Worm (Caenorhabditis elegans): ENCODE results near the gene seld-1.

Gene seld-1

DNA sequence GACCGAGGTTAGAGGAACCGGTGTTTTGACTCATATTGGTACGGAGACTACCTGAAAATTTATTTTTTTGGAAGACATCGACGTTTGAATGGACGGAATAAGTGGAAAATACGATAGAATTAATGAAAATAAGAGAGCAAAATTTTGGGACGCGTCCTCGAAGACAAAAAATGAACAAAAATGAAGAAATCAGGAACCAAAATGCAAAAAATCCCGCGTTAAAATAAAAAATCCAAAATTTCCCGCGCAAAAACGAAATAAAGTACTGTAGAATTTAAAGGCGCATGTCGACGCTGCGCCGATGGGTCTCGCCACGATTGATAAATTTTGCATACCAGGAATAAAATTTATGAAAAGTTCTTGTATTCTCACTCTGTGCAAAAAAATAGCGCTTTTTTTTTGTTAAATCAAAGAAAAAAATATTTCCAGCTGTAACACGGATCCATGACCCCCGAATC, 6.9 kb downstream of the seld-1 start, which contains the start of gene puf-3:
Gene puf-3, minus strand, starts transcription at position 51 of the 458 bp plus-strand sequence.
- TF ChIP-seq tab-1 (GFP tag; IDR thresholded peaks at IDR 0.05) (no peak), flt-1 (GFP tag; IDR thresholded peaks at IDR 0.05) (no peak), cog-1 (tag; optimal IDR thresholded peaks at IDR 0.05) (no peak), ztf-23 (GFP tag; IDR thresholded peaks at IDR 0.05) (no peak), ztf-29 (GFP tag; IDR thresholded peaks at IDR 0.05) (no peak)

DNA sequence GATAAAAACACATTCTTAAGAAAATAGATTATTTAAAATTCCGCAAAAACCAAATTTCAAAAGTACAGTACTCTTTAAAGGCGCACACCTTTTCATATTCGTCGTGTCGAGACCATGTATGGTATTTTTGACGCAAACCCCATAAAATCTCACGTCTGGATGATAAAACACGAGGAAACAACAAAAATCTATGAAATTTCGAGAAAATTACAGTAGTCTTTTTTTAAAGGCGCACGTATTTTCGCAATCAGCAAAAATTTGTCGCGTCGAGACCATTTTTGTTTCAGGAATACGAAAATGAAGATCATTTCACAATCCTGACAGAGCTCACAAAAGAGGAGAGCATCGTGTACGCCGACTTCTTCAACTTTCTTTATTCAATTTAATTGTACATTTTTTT, 7.8 kb downstream of the seld-1 start:
- TF ChIP-seq med-1 (GFP tag; optimal IDR thresholded peaks at IDR 0.05; ENCODE audit: insufficient read depth) (no peak), T22C8.4 (GFP tag; IDR thresholded peaks at IDR 0.05) (no peak), ztf-23 (GFP tag; IDR thresholded peaks at IDR 0.05) (no peak), ztf-29 (GFP tag; IDR thresholded peaks at IDR 0.05) (no peak), flt-1 (GFP tag; IDR thresholded peaks at IDR 0.05) (no peak), ref-1 (GFP tag; conservative IDR thresholded peaks at IDR 0.05) (no peak), cog-1 (tag; optimal IDR thresholded peaks at IDR 0.05) (no peak), klf-2 (GFP tag; conservative IDR thresholded peaks at IDR 0.05) (no peak), tab-1 (GFP tag; IDR thresholded peaks at IDR 0.05) (no peak)

DNA sequence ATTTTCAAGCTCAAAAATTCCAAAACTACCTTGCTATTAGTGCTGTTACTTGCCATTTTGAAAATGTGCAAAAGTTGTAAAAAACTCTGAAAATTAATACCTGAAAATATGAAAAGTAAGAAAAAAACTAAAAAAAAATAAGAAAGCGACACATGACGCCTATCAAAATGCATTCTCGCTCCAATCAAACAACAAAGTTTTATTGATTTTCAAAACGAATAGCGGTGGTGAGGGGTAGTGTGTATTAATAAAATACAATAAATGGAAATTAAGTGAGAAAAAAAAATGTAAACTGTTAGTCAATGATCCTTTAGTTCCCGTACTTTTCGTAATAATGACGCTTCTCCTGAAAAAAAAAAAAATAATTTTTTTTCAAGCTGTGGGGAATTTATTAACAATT, 16.5 kb downstream of the seld-1 start, which contains the start of gene dcap-2:
Gene dcap-2, minus strand, starts transcription at position 86 of the 400 bp plus-strand sequence.
- TF ChIP-seq flt-1 (GFP tag; IDR thresholded peaks at IDR 0.05) (no peak), ref-1 (GFP tag; conservative IDR thresholded peaks at IDR 0.05) (no peak), klf-2 (GFP tag; conservative IDR thresholded peaks at IDR 0.05) (no peak), med-1 (GFP tag; optimal IDR thresholded peaks at IDR 0.05; ENCODE audit: insufficient read depth) (no peak), ztf-23 (GFP tag; IDR thresholded peaks at IDR 0.05) (no peak), ztf-29 (GFP tag; IDR thresholded peaks at IDR 0.05) (no peak), T22C8.4 (GFP tag; IDR thresholded peaks at IDR 0.05) (peak; percentile 50)

DNA sequence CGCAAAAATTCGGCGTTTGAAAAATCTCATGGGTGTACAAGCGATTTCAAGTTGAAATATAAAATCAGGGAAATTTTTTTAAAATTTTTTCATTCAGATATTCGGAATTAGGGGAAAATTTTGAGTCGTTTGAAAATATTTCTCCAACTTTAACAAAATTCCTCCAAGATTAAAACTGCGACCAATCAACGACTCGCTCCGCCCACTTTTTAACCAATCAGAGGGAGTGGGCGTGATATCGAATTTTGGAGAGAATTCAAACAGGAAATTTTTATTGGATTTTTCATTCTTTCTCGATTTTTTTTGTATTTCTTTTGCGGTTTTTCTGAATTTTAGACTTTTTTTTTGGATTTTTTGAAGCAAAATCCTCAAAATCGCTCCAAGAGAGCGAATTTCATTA, 20.0 kb downstream of the seld-1 start:
- TF ChIP-seq tab-1 (GFP tag; IDR thresholded peaks at IDR 0.05): no peak
- TF ChIP-seq flt-1 (GFP tag; IDR thresholded peaks at IDR 0.05): no peak
- TF ChIP-seq ztf-23 (GFP tag; IDR thresholded peaks at IDR 0.05): no peak
- TF ChIP-seq ref-1 (GFP tag; conservative IDR thresholded peaks at IDR 0.05): no peak

DNA sequence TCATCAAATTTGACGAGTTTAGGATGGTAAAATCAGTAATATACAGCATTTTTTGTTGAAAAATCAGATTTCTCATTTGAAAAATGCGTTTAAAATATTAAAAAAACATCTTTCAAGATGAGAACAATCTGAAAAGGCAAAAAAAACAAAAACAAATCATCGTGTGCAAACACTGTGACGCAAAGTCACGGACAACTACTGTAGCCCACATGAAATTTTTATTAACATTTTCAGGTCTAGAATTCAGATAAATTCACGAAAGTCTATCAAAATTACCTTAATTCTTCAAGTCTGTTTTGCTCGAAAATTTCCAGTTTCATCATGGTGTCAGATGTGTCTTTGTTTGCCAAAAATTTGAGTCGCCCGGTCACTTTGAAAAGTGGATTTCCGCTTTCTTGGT, 33.7 kb downstream of the seld-1 start:
- TF ChIP-seq T22C8.4 (GFP tag; IDR thresholded peaks at IDR 0.05): no peak
- TF ChIP-seq tab-1 (GFP tag; IDR thresholded peaks at IDR 0.05): no peak
- no peak for TF ChIP-seq klf-2 (GFP tag; conservative IDR thresholded peaks at IDR 0.05)
- no peak for TF ChIP-seq med-1 (GFP tag; optimal IDR thresholded peaks at IDR 0.05; ENCODE audit: insufficient read depth)

DNA sequence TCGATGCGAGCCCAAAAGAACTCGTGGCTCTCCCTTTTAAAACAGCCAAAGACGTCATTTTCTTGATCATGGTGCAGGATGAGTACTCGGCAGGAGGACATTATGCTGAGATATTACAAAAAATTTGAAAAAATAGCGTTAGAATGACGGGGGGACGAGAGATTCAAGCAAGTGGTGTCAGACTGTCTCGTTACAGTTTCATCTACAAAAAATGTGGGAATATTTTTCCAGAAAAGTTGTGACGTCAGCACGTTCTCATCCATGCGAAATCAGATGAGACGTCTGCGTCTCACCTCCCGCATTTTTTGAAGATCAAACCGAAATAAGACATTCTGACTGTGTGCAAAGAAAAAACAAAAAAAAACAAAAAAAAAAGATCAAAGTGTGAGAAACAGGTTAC, 34.9 kb downstream of the seld-1 start, which contains the start of gene rsd-2:
Gene rsd-2, minus strand, starts transcription at position 101 of the 400 bp plus-strand sequence.
- TF ChIP-seq ztf-29 (GFP tag; IDR thresholded peaks at IDR 0.05): no peak
- TF ChIP-seq T22C8.4 (GFP tag; IDR thresholded peaks at IDR 0.05): no peak
- no peak for TF ChIP-seq klf-2 (GFP tag; conservative IDR thresholded peaks at IDR 0.05)
- no peak for TF ChIP-seq cog-1 (tag; optimal IDR thresholded peaks at IDR 0.05)

DNA sequence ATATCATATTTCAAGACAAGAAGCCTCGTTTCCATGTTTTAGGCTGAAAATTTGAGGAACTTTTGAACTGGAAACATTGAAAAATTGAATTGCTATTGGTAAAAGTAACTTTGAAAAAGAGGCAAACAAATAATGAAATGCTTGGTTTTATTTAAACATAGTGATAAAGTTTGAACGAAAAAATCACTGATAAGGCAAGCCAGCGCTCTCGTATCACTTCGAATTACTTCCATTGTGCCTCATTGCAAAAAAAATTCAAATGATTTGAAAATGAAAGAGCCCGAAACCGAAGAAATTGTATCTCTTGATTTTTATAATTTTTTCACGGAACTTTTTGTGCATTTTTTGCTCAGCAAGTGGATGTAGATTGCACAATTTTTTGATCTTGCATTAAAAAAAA, 42.9 kb downstream of the seld-1 start, which contains the start of gene F52G2.3:
Gene F52G2.3, minus strand, starts transcription at position 43 of the 400 bp plus-strand sequence.
- no peak for TF ChIP-seq ztf-29 (GFP tag; IDR thresholded peaks at IDR 0.05)
- no peak for TF ChIP-seq ztf-23 (GFP tag; IDR thresholded peaks at IDR 0.05)
- no peak for TF ChIP-seq ref-1 (GFP tag; conservative IDR thresholded peaks at IDR 0.05)
- TF ChIP-seq flt-1 (GFP tag; IDR thresholded peaks at IDR 0.05): no peak
- no peak for TF ChIP-seq klf-2 (GFP tag; conservative IDR thresholded peaks at IDR 0.05)
- TF ChIP-seq T22C8.4 (GFP tag; IDR thresholded peaks at IDR 0.05): no peak
- no peak for TF ChIP-seq cog-1 (tag; optimal IDR thresholded peaks at IDR 0.05)
- TF ChIP-seq med-1 (GFP tag; optimal IDR thresholded peaks at IDR 0.05; ENCODE audit: insufficient read depth): no peak
- no peak for TF ChIP-seq tab-1 (GFP tag; IDR thresholded peaks at IDR 0.05)

DNA sequence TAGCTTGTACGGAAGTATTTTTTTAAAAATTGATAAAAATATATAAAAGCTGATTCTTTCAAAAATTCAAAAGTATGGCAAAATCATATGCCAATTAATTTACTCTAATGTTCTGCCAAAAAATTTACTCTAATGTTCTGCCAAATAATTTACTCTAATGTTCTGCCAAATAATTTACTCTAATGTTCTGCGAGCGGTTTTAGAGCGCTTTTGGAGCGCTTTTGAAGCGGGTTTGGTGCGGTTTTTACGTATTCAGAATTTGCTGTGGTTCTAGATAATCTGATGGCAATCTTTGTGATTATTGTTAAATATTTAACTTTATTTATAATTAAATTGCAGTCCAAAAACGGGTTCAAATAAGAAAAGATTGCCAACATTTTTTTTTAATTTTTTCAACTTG, 44.1 kb downstream of the seld-1 start:
- TF ChIP-seq T22C8.4 (GFP tag; IDR thresholded peaks at IDR 0.05): no peak

DNA sequence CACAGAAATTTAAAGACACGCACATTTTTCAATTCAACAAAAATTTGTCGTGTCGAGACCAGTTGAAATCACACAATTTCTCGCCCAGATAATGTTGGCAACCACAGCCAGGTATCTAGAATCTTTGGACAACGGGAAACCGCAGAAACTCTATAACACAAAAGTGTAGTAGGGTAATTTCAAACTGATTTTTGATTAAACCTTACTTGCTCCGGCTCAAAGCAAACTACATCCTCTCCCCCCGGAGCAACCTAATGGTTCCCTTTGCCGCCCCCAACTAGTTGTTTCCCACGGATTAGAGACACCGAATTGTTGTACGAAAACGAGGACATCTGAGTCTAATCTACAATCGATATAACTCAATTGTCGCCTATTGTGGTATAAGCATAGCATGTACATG, 49.1 kb downstream of the seld-1 start:
- TF ChIP-seq ztf-23 (GFP tag; IDR thresholded peaks at IDR 0.05) (no peak), ref-1 (GFP tag; conservative IDR thresholded peaks at IDR 0.05) (no peak), tab-1 (GFP tag; IDR thresholded peaks at IDR 0.05) (no peak), med-1 (GFP tag; optimal IDR thresholded peaks at IDR 0.05; ENCODE audit: insufficient read depth) (no peak), klf-2 (GFP tag; conservative IDR thresholded peaks at IDR 0.05) (no peak), ztf-29 (GFP tag; IDR thresholded peaks at IDR 0.05) (no peak), T22C8.4 (GFP tag; IDR thresholded peaks at IDR 0.05) (no peak), flt-1 (GFP tag; IDR thresholded peaks at IDR 0.05) (no peak), cog-1 (tag; optimal IDR thresholded peaks at IDR 0.05) (no peak)

DNA sequence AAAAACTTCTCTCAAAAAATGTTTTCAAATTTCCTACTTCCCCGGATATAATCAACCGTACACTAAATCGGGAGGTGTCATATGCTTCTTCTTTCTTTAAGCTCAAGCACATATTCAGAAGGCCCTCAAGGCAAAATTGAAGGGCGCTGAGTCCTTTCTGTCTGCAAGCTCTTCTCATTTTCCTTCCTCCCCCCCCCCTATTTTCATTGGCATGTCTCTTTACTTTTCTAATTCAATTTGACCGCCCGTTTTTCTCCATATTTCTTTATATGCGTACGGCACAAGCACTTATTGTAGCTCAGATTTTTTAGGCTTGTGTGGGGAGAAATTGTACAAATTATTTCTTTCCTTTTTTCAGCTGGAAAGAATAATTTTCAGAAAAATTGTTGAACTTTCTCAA, 50.3 kb downstream of the seld-1 start:
- TF ChIP-seq med-1 (GFP tag; optimal IDR thresholded peaks at IDR 0.05; ENCODE audit: insufficient read depth) (no peak), ztf-23 (GFP tag; IDR thresholded peaks at IDR 0.05) (no peak), ref-1 (GFP tag; conservative IDR thresholded peaks at IDR 0.05) (no peak), klf-2 (GFP tag; conservative IDR thresholded peaks at IDR 0.05) (no peak), flt-1 (GFP tag; IDR thresholded peaks at IDR 0.05) (no peak)

DNA sequence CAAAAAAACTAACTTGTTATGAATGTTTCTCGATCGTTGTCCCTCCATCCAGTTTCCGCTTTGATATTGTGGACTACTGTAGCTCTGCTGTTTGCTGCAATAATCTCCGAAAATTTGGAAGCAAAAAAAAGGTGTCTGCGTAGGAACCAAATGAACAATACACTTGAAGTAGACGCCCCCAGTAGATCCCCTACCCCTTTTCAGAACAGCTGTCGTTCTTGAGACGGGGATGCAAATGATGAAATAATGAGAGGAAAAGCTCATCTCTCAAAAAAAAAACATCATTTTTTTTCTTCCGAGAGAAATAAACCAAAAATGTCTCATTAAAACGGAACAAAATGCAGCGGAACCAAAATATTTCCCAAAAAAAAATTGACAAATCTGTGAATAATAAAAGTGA, 52.1 kb downstream of the seld-1 start:
- no peak for TF ChIP-seq tab-1 (GFP tag; IDR thresholded peaks at IDR 0.05)

All from whole organism, midembryonic.